Fruit fly (Drosophila melanogaster) whole organism, embryonic: Measurements from ENCODE around the gene wisp.

Experiments
- Awh ChIP-seq: fragments of 200-800 bp; sonication (Bioruptor generic); IDR thresholded peaks from 2 replicates; pipeline ENCODE4, ENCODE4 v1.3.6; 2022; ENCODE audit warnings: missing biosample characterization, missing genetic modification characterization
- CG1024 ChIP-seq: fragments of 200-800 bp; sonication (Bioruptor generic); IDR thresholded peaks from 2 replicates; pipeline ENCODE4 v1.3.6; 2022; ENCODE audit warnings: missing biosample characterization, missing genetic modification characterization
- CG11696 ChIP-seq: fragments of 200-800 bp; sonication (Bioruptor generic); IDR thresholded peaks from 2 replicates; pipeline ENCODE4 v1.3.6; 2022; ENCODE audit warnings: missing biosample characterization, missing genetic modification characterization
- CG12391 ChIP-seq: fragments of 200-800 bp; sonication (Bioruptor generic); optimal IDR thresholded peaks from 3 replicates; lab custom pipeline; 2018; ENCODE audit warnings: missing biosample characterization, mild to moderate bottlenecking, missing genetic modification characterization, moderate library complexity
- CG13287 ChIP-seq: fragments of 200-800 bp; sonication (Bioruptor generic); IDR thresholded peaks from 2 replicates; pipeline ENCODE4 v1.3.6; 2022; ENCODE audit warnings: missing biosample characterization, missing genetic modification characterization; ENCODE audit not compliant: partially characterized antibody
- CG14710 ChIP-seq: fragments of 200-800 bp; sonication (Bioruptor generic); optimal IDR thresholded peaks from 3 replicates; lab custom pipeline; 2019; ENCODE audit warnings: missing biosample characterization, mild to moderate bottlenecking, missing genetic modification characterization, moderate library complexity
- CG15514 ChIP-seq: fragments of 200-800 bp; sonication (Bioruptor generic); optimal IDR thresholded peaks from 3 replicates; lab custom pipeline; 2017; ENCODE audit warnings: missing biosample characterization, missing genetic modification characterization, mild to moderate bottlenecking, moderate library complexity, missing genetic modification reagents
- CG17385 ChIP-seq: fragments of 200-800 bp; sonication (Bioruptor generic); optimal IDR thresholded peaks from 3 replicates; lab custom pipeline; 2018; ENCODE audit warnings: missing biosample characterization, mild to moderate bottlenecking, missing genetic modification characterization
- CG2120 ChIP-seq: fragments of 200-800 bp; sonication (Bioruptor generic); optimal IDR thresholded peaks from 3 replicates; lab custom pipeline; 2016; ENCODE audit warnings: missing biosample characterization, missing genetic modification characterization
- CG34422 ChIP-seq: fragments of 200-800 bp; sonication (Bioruptor generic); IDR thresholded peaks from 3 replicates; pipeline ENCODE4 v1.3.6; 2022; ENCODE audit warnings: missing biosample characterization, missing genetic modification characterization
- CG3847 ChIP-seq: fragments of 200-800 bp; sonication (Bioruptor generic); IDR thresholded peaks from 2 replicates; pipeline ENCODE4 v1.3.6; 2022; ENCODE audit warnings: missing biosample characterization, missing genetic modification characterization
- CG3995 ChIP-seq: fragments of 200-800 bp; sonication (Bioruptor generic); optimal IDR thresholded peaks from 3 replicates; lab custom pipeline; 2016; ENCODE audit warnings: missing biosample characterization, missing genetic modification characterization
- CG7987 ChIP-seq: fragments of 200-800 bp; sonication (Bioruptor generic); optimal IDR thresholded peaks from 2 replicates; lab custom pipeline; 2018; ENCODE audit warnings: missing biosample characterization, mild to moderate bottlenecking, missing genetic modification characterization, moderate library complexity
- CG9797 ChIP-seq: fragments of 200-800 bp; sonication (Bioruptor generic); optimal IDR thresholded peaks from 3 replicates; lab custom pipeline; 2018; ENCODE audit warnings: missing biosample characterization, mild to moderate bottlenecking, missing genetic modification characterization
- Chrac-16 ChIP-seq: fragments of 200-800 bp; sonication (Bioruptor generic); optimal IDR thresholded peaks from 3 replicates; lab custom pipeline; 2016; ENCODE audit warnings: missing biosample characterization, missing genetic modification characterization
- CoRest ChIP-seq: fragments of 200-800 bp; sonication (Bioruptor generic); optimal IDR thresholded peaks from 3 replicates; lab custom pipeline; 2018; ENCODE audit warnings: missing biosample characterization, mild to moderate bottlenecking, missing genetic modification characterization, moderate library complexity
- Dip2 ChIP-seq: fragments of 200-800 bp; sonication (Bioruptor generic); IDR thresholded peaks from 2 replicates; pipeline ENCODE4 v1.3.6; 2022; ENCODE audit warnings: missing biosample characterization, missing genetic modification characterization
- Dref ChIP-seq: fragments of 200-800 bp; sonication (Bioruptor generic); IDR thresholded peaks from 2 replicates; pipeline ENCODE4 v1.3.6; 2022; ENCODE audit warnings: missing biosample characterization, missing genetic modification characterization
- Eip74EF ChIP-seq, 2 experiments: fragments of 200-800 bp in 1 of 2; fragments of >200 bp in 1 of 2; sonication (Bioruptor generic) in 1 of 2; optimal IDR thresholded peaks; 2 replicates each; lab custom pipeline; 2017 to 2019; ENCODE audit warnings: missing biosample characterization in 2 of 2, missing genetic modification characterization in 2 of 2, mild to moderate bottlenecking in 1 of 2, moderate library complexity in 1 of 2
- Jarid2 ChIP-seq: fragments of 200-800 bp; sonication (Bioruptor generic); optimal IDR thresholded peaks from 3 replicates; lab custom pipeline; 2017; ENCODE audit warnings: mild to moderate bottlenecking, missing biosample characterization, missing genetic modification reagents, missing genetic modification characterization
- Lpt ChIP-seq: fragments of >200 bp; optimal IDR thresholded peaks from 2 replicates; lab custom pipeline; 2018; ENCODE audit warnings: missing biosample characterization, missing genetic modification characterization
- Mrtf ChIP-seq: fragments of 200-800 bp; sonication (Bioruptor generic); IDR thresholded peaks from 3 replicates; pipeline ENCODE4 v1.3.6; 2022; ENCODE audit warnings: missing biosample characterization, missing genetic modification characterization
- Oaz ChIP-seq: fragments of 200-800 bp; sonication (Bioruptor generic); IDR thresholded peaks from 2 replicates; pipeline ENCODE4 v1.3.6; 2022; ENCODE audit warnings: missing biosample characterization, missing genetic modification characterization
- Oli ChIP-seq: fragments of 200-800 bp; sonication (Bioruptor generic); optimal IDR thresholded peaks from 2 replicates; lab custom pipeline; 2018; ENCODE audit warnings: missing biosample characterization, mild to moderate bottlenecking, missing genetic modification characterization, moderate library complexity
- Pdp1 ChIP-seq, 2 experiments: fragments of 200-800 bp; sonication (Bioruptor generic); optimal IDR thresholded peaks; 3 replicates each; lab custom pipeline; 2016; ENCODE audit warnings: missing biosample characterization in 2 of 2, missing genetic modification characterization in 2 of 2, mild to moderate bottlenecking in 1 of 2, moderate library complexity in 1 of 2
- Ptx1 ChIP-seq: fragments of 200-800 bp; sonication (Bioruptor generic); IDR thresholded peaks from 2 replicates; pipeline ENCODE4 v1.3.6; 2022; ENCODE audit warnings: missing biosample characterization, missing genetic modification characterization
- Sin3A ChIP-seq: fragments of >200 bp; optimal IDR thresholded peaks from 2 replicates; lab custom pipeline; 2018
- Usf ChIP-seq: fragments of 200-800 bp; sonication (Bioruptor generic); optimal IDR thresholded peaks from 2 replicates; lab custom pipeline; 2017; ENCODE audit warnings: missing genotype, missing biosample characterization, missing genetic modification characterization
- bab2 ChIP-seq: fragments of 200-800 bp; sonication (Bioruptor generic); optimal IDR thresholded peaks from 2 replicates; lab custom pipeline; 2016; ENCODE audit warnings: missing biosample characterization, missing genetic modification characterization
- bbx ChIP-seq: fragments of 200-800 bp; sonication (Bioruptor generic); IDR thresholded peaks from 2 replicates; pipeline ENCODE4 v1.3.6; 2022; ENCODE audit warnings: missing biosample characterization, missing genetic modification characterization; ENCODE audit not compliant: partially characterized antibody
- bigmax ChIP-seq: fragments of 200-800 bp; sonication (Bioruptor generic); optimal IDR thresholded peaks from 2 replicates; lab custom pipeline; 2018; ENCODE audit warnings: missing biosample characterization, mild to moderate bottlenecking, missing genetic modification characterization
- chinmo ChIP-seq: fragments of 200-800 bp; sonication (Bioruptor generic); IDR thresholded peaks from 4 replicates; pipeline ENCODE4 v1.3.6; 2022; ENCODE audit warnings: missing biosample characterization, missing genetic modification characterization; ENCODE audit not compliant: partially characterized antibody
- da ChIP-seq: fragments of 200-800 bp; sonication (Bioruptor generic); optimal IDR thresholded peaks from 2 replicates; lab custom pipeline; 2016; ENCODE audit warnings: missing biosample characterization, missing genetic modification characterization
- disco-r ChIP-seq: fragments of 200-800 bp; sonication (Bioruptor generic); optimal IDR thresholded peaks from 2 replicates; lab custom pipeline; 2016; ENCODE audit warnings: missing biosample characterization, missing genetic modification characterization
- dm ChIP-seq: fragments of 200-800 bp; sonication (Bioruptor generic); optimal IDR thresholded peaks from 3 replicates; lab custom pipeline; 2016; ENCODE audit warnings: missing biosample characterization, missing genetic modification characterization
- ftz-f1 ChIP-seq: fragments of 200-800 bp; sonication (Bioruptor generic); optimal IDR thresholded peaks from 2 replicates; lab custom pipeline; 2016; ENCODE audit warnings: missing biosample characterization, missing genetic modification characterization
- gce ChIP-seq: fragments of 200-800 bp; sonication (Bioruptor generic); IDR thresholded peaks from 3 replicates; pipeline ENCODE4 v1.3.6; 2022; ENCODE audit warnings: missing biosample characterization, missing genetic modification characterization
- gfzf ChIP-seq: fragments of 200-800 bp; sonication (Bioruptor generic); optimal IDR thresholded peaks from 2 replicates; lab custom pipeline; 2016; ENCODE audit warnings: missing biosample characterization, mild to moderate bottlenecking, missing genetic modification characterization, moderate library complexity
- inv ChIP-seq: fragments of 200-800 bp; sonication (Bioruptor generic); IDR thresholded peaks from 2 replicates; pipeline ENCODE4 v1.3.6; 2022; ENCODE audit warnings: missing biosample characterization, missing genetic modification characterization; ENCODE audit not compliant: partially characterized antibody
- kah ChIP-seq: fragments of 200-800 bp; sonication (Bioruptor generic); optimal IDR thresholded peaks from 2 replicates; lab custom pipeline; 2018; ENCODE audit warnings: missing biosample characterization, mild to moderate bottlenecking, missing genetic modification characterization
- sc ChIP-seq, 3 experiments: fragments of >200 bp in 2 of 3; fragments of 200-800 bp in 1 of 3; sonication (Bioruptor generic) in 1 of 3; optimal IDR thresholded peaks; 2 replicates in 2 of 3; 3 replicates in 1 of 3; lab custom pipeline; 2017; ENCODE audit warnings: mild to moderate bottlenecking in 1 of 3, missing biosample characterization in 1 of 3, missing genetic modification characterization in 1 of 3, missing genetic modification reagents in 1 of 3
- sens ChIP-seq: fragments of 200-800 bp; sonication (Bioruptor generic); peaks from one replicate; lab custom pipeline; 2016; ENCODE audit warnings: missing biosample characterization, missing genetic modification characterization
- sens-2 ChIP-seq: fragments of 200-800 bp; sonication (Bioruptor generic); IDR thresholded peaks from 2 replicates; pipeline ENCODE4 v1.3.6; 2022; ENCODE audit warnings: missing biosample characterization, missing genetic modification characterization
- sim ChIP-seq: fragments of 200-800 bp; sonication (Bioruptor generic); IDR thresholded peaks from 2 replicates; pipeline ENCODE4 v1.3.6; 2022; ENCODE audit warnings: missing biosample characterization, missing genetic modification characterization
- sqz ChIP-seq: fragments of 200-800 bp; sonication (Bioruptor generic); optimal IDR thresholded peaks from 3 replicates; lab custom pipeline; 2018; ENCODE audit warnings: missing biosample characterization, mild to moderate bottlenecking, missing genetic modification characterization
- stwl ChIP-seq: fragments of 200-800 bp; sonication (Bioruptor generic); optimal IDR thresholded peaks from 3 replicates; lab custom pipeline; 2018; ENCODE audit warnings: missing biosample characterization, mild to moderate bottlenecking, missing genetic modification characterization, moderate library complexity
- tio ChIP-seq: fragments of 200-800 bp; sonication (Bioruptor generic); optimal IDR thresholded peaks from 2 replicates; lab custom pipeline; 2017; ENCODE audit warnings: missing biosample characterization, missing genetic modification characterization, inconsistent platforms
- usp ChIP-seq: fragments of >200 bp; optimal IDR thresholded peaks from 2 replicates; lab custom pipeline; 2017; ENCODE audit warnings: missing biosample characterization, missing genetic modification characterization
- zen ChIP-seq: fragments of 200-800 bp; sonication (Bioruptor generic); optimal IDR thresholded peaks from 3 replicates; lab custom pipeline; 2018; ENCODE audit warnings: missing biosample characterization, mild to moderate bottlenecking, missing genetic modification characterization, moderate library complexity
- zfh1 ChIP-seq: fragments of 200-800 bp; sonication (Bioruptor generic); IDR thresholded peaks from 3 replicates; pipeline ENCODE4 v1.3.6; 2022; ENCODE audit warnings: missing biosample characterization, missing genetic modification characterization

wisp gene

dm6 chrX:11891682-11892179 lies 2.0 kb upstream of the wisp start, which contains the start of gene sicily (continued):
- peak; percentile 3 for TF ChIP-seq CG14710 (tag; lab: Kevin White, UChicago)
- TF ChIP-seq CG12391: no peak
- TF ChIP-seq chinmo (GFP tag; lab: Robert Waterston, UW): 0 out of 4 replicates have a peak, but pooled peaks have one; percentile 7
- no peak for TF ChIP-seq Usf (GFP tag; lab: Kevin White, UChicago)
- TF ChIP-seq CG17385 (GFP tag; lab: Kevin White, UChicago): peak; percentile 96
- no peak for TF ChIP-seq Eip74EF (GFP tag; optimal IDR thresholded peaks at IDR 0.05; lab: Kevin White, UChicago)
- TF ChIP-seq Jarid2 (GFP tag; lab: Kevin White, UChicago): no peak
- no peak for TF ChIP-seq sim
- peak; percentile 35; the same call in 1 of the 2 replicates for TF ChIP-seq CG3847 (GFP tag; lab: Robert Waterston, UW)
- TF ChIP-seq CG1024 (GFP tag; lab: Robert Waterston, UW): no peak
- TF ChIP-seq bab2: no peak
- TF ChIP-seq da: no peak
- peak; percentile 65 for TF ChIP-seq sens (GFP tag; lab: Kevin White, UChicago)
- TF ChIP-seq Oaz: no peak
- TF ChIP-seq CG34422 (GFP tag; lab: Robert Waterston, UW): peak; percentile 26; the same call in 1 of the 3 replicates
- TF ChIP-seq dm (GFP tag; lab: Kevin White, UChicago): no peak
- TF ChIP-seq CoRest: peak; percentile 4
- TF ChIP-seq CG11696 (GFP tag; lab: Robert Waterston, UW): no peak
- TF ChIP-seq Mrtf (GFP tag; lab: Robert Waterston, UW): no peak
- no peak for TF ChIP-seq bigmax (GFP tag; lab: Kevin White, UChicago)
- TF ChIP-seq CG9797 (GFP tag; lab: Kevin White, UChicago): peak; percentile 25
- no peak for TF ChIP-seq sqz (GFP tag; lab: Kevin White, UChicago)
- TF ChIP-seq gfzf (GFP tag; lab: Kevin White, UChicago): peak; percentile 30
- TF ChIP-seq CG2120 (GFP tag; lab: Kevin White, UChicago): no peak
- TF ChIP-seq kah (GFP tag; lab: Kevin White, UChicago): no peak
- TF ChIP-seq CG3995 (GFP tag; lab: Kevin White, UChicago): no peak
- TF ChIP-seq zfh1 (GFP tag; lab: Robert Waterston, UW): peak; percentile 34; the same call in 1 of the 3 replicates
- TF ChIP-seq disco-r (GFP tag; lab: Kevin White, UChicago): no peak
- TF ChIP-seq sc (optimal IDR thresholded peaks at IDR 0.05; lab: Kevin White, UChicago): no peak
- no peak for TF ChIP-seq sc (GFP tag; optimal IDR thresholded peaks at IDR 0.05; lab: Kevin White, UChicago)
- TF ChIP-seq CG7987 (GFP tag; lab: Kevin White, UChicago): peak; percentile 1
- TF ChIP-seq sens-2: no peak
- peak; percentile 5 for TF ChIP-seq Sin3A
- TF ChIP-seq zen (tag; lab: Kevin White, UChicago): no peak
- no peak for TF ChIP-seq usp (GFP tag; lab: Kevin White, UChicago)
- TF ChIP-seq Dref: peak; percentile 45
- no peak for TF ChIP-seq Lpt (GFP tag; lab: Kevin White, UChicago)
- TF ChIP-seq gce (GFP tag; lab: Robert Waterston, UW): no peak
- TF ChIP-seq ftz-f1 (GFP tag; lab: Kevin White, UChicago): no peak
- no peak for TF ChIP-seq inv
- TF ChIP-seq CG15514 (GFP tag; lab: Kevin White, UChicago): peak; percentile 62
- peak; percentile 51 for TF ChIP-seq CG13287 (GFP tag; lab: Robert Waterston, UW)
- TF ChIP-seq stwl (tag; lab: Kevin White, UChicago): peak; percentile 39
- TF ChIP-seq tio (GFP tag; lab: Kevin White, UChicago): no peak
- no peak for TF ChIP-seq Ptx1 (GFP tag; lab: Robert Waterston, UW)
- TF ChIP-seq Dip2 (GFP tag; lab: Robert Waterston, UW): no peak
- no peak for TF ChIP-seq Chrac-16 (GFP tag; lab: Kevin White, UChicago)
- peak; percentile 42 for TF ChIP-seq bbx
- TF ChIP-seq Pdp1 (GFP tag; optimal IDR thresholded peaks at IDR 0.05; lab: Kevin White, UChicago): peak in 1 of 2 experiments; percentile 66
- 0 out of 2 replicates have a peak, but pooled peaks have one; percentile 30 for TF ChIP-seq Awh (GFP tag; lab: Robert Waterston, UW)
- no peak for TF ChIP-seq Oli (tag; lab: Kevin White, UChicago)
